ENCODE assay signal across 1 fruit fly cellular context in the genomic region with DNA sequence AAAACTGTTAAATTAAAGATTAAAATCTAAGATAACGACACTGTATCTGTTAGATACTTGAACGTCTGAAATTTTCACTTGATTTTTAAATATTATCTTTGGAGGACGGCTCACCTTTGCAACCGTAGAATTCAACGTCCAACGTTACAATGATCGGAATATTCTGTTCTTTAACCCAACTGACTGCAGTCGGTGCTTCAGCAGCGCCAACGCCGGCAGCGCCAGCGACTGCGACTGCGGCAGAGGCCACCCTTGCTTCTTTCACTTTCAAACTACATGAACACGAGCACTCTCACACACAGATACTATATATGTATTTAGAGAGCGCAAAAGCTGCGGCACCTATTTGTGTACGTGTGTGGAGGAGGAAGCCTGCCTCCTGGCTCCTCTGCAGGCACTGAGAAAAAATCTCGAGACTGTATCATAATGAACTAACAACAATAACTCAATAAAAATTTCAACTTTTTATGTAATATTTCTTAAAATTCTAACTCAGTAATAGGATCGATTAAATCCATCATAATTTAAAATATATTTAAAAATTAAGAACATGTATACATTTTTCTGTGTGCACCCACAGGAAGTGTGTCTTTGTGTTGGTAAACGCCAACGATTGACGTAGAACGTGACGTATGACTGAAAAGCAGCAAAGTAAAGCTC.
TF ChIP-seq lines count a peak whose summit lies in the region.

No protein-coding gene starts in this region.

TF ChIP-seq in whole organism, embryonic, 481 proteins besides CTCF, POLR2A, EP300 and RAD21 (continued from another document):
- peak; percentile 67 for TF ChIP-seq CG13624 (GFP tag; optimal IDR thresholded peaks at IDR 0.05; lab: Kevin White, UChicago)
- TF ChIP-seq lola (GFP tag; optimal IDR thresholded peaks at IDR 0.05; lab: Kevin White, UChicago), result peak in 1 of 3 experiments; percentile 90
- TF ChIP-seq CG15514 (GFP tag; optimal IDR thresholded peaks at IDR 0.05; lab: Kevin White, UChicago), result peak; percentile 81
- peak; percentile 97 for TF ChIP-seq B-H2 (GFP tag; optimal IDR thresholded peaks at IDR 0.05; lab: Kevin White, UChicago)
- TF ChIP-seq dpn (GFP tag; optimal IDR thresholded peaks at IDR 0.05; lab: Kevin White, UChicago), result peak; percentile 54 to 83
- TF ChIP-seq ftz-f1 (GFP tag; optimal IDR thresholded peaks at IDR 0.05; lab: Kevin White, UChicago), result peak; percentile 16
- TF ChIP-seq CG3281 (GFP tag; optimal IDR thresholded peaks at IDR 0.05; lab: Kevin White, UChicago), result peak; percentile 93
- TF ChIP-seq CG10267 (tag; optimal IDR thresholded peaks at IDR 0.05; lab: Kevin White, UChicago), result peak; percentile 87
- TF ChIP-seq Atf3 (GFP tag; optimal IDR thresholded peaks at IDR 0.05; lab: Kevin White, UChicago), result no peak
- peak; percentile 88 for TF ChIP-seq CG13775 (GFP tag; optimal IDR thresholded peaks at IDR 0.05; lab: Kevin White, UChicago)
- peak; percentile 92 for TF ChIP-seq caup (GFP tag; optimal IDR thresholded peaks at IDR 0.05; lab: Kevin White, UChicago; ENCODE audit: severe bottlenecking)
- TF ChIP-seq E2f2 (GFP tag; IDR thresholded peaks at IDR 0.05; lab: Robert Waterston, UW), result peak; percentile 70
- peak; percentile 79 for TF ChIP-seq CG14441 (GFP tag; IDR thresholded peaks at IDR 0.05; lab: Robert Waterston, UW)
- TF ChIP-seq Mrtf (GFP tag; IDR thresholded peaks at IDR 0.05; lab: Robert Waterston, UW), result peak; percentile 76
- no peak for TF ChIP-seq yki (optimal IDR thresholded peaks at IDR 0.05; lab: Kevin White, UChicago)
- TF ChIP-seq Med (GFP tag; lab: Kevin White, UChicago), result peak; percentile 90
- no peak for TF ChIP-seq CG8478 (optimal IDR thresholded peaks at IDR 0.05; lab: Kevin White, UChicago)
- TF ChIP-seq ro (GFP tag; IDR thresholded peaks at IDR 0.05; lab: Robert Waterston, UW), result peak; percentile 54; the same call in 1 of the 2 replicates
